In genomic region chrIV:9343102-9343599, ce11 we compare ENCODE assay signal across 5 worm cellular contexts.
TF ChIP-seq lines count a peak whose summit lies in the region.

Gene pigc-1, minus strand, starts transcription at chrIV:9343152.

TF ChIP-seq in whole organism, L2 larva, 48 proteins besides CTCF, POLR2A, EP300 and RAD21:
- TF ChIP-seq C34F6.9 (tag; optimal IDR thresholded peaks at IDR 0.05; lab: Kevin White, UChicago), result peak; percentile 44
- TF ChIP-seq fos-1 (tag; optimal IDR thresholded peaks at IDR 0.05; lab: Kevin White, UChicago), result peak; percentile 20
- TF ChIP-seq lin-39 (tag; optimal IDR thresholded peaks at IDR 0.05; lab: Kevin White, UChicago), result no peak

TF ChIP-seq in whole organism, L3 larva, 47 proteins besides CTCF, POLR2A, EP300 and RAD21:
- TF ChIP-seq ceh-16 (tag; optimal IDR thresholded peaks at IDR 0.05; lab: Kevin White, UChicago) (no peak), pha-4 (tag; optimal IDR thresholded peaks at IDR 0.05; lab: Kevin White, UChicago) (peak; percentile 80)
TF ChIP-seq in whole organism, L3 larva: peak in this region for 1.

TF ChIP-seq in whole organism, L4 larva, 104 proteins besides CTCF, POLR2A, EP300 and RAD21:
- TF ChIP-seq ztf-11 (tag; optimal IDR thresholded peaks at IDR 0.05; lab: Kevin White, UChicago), result no peak
- no peak for TF ChIP-seq mxl-2 (GFP tag; conservative IDR thresholded peaks at IDR 0.05; lab: Robert Waterston, UW)
- peak; percentile 38 for TF ChIP-seq lin-38 (GFP tag; IDR thresholded peaks at IDR 0.05; lab: Robert Waterston, UW)
- peak; percentile 31 for TF ChIP-seq nhr-77 (tag; optimal IDR thresholded peaks at IDR 0.05; lab: Kevin White, UChicago)
- peak; percentile 6 for TF ChIP-seq mep-1 (tag; optimal IDR thresholded peaks at IDR 0.05; lab: Kevin White, UChicago)
- TF ChIP-seq mes-2 (tag; optimal IDR thresholded peaks at IDR 0.05; lab: Kevin White, UChicago; ENCODE audit: poor library complexity, severe bottlenecking), result peak; percentile 10
- TF ChIP-seq Y48G9A.11 (GFP tag; IDR thresholded peaks at IDR 0.05; lab: Robert Waterston, UW), result peak; percentile 18; the same call in 1 of the 2 replicates
- TF ChIP-seq daf-16 (GFP tag; optimal IDR thresholded peaks at IDR 0.05; lab: Kevin White, UChicago), result no peak
- TF ChIP-seq daf-16 (tag; optimal IDR thresholded peaks at IDR 0.05; lab: Kevin White, UChicago), result peak; percentile 90

TF ChIP-seq in whole organism, late embryonic, 69 proteins besides CTCF, POLR2A, EP300 and RAD21:
- TF ChIP-seq unc-42 (tag; optimal IDR thresholded peaks at IDR 0.05; lab: Kevin White, UChicago), result peak; percentile 8
- no peak for TF ChIP-seq pha-4 (tag; optimal IDR thresholded peaks at IDR 0.05; lab: Kevin White, UChicago)
- no peak for TF ChIP-seq elt-4 (tag; optimal IDR thresholded peaks at IDR 0.05; lab: Kevin White, UChicago)
- TF ChIP-seq eyg-1 (tag; optimal IDR thresholded peaks at IDR 0.05; lab: Kevin White, UChicago), result no peak
- no peak for TF ChIP-seq ama-1 (optimal IDR thresholded peaks at IDR 0.05; lab: Kevin White, UChicago)
- no peak for TF ChIP-seq che-1 (tag; optimal IDR thresholded peaks at IDR 0.05; lab: Kevin White, UChicago)
- no peak for TF ChIP-seq ceh-22 (tag; optimal IDR thresholded peaks at IDR 0.05; lab: Kevin White, UChicago)

TF ChIP-seq in whole organism, young adult, 124 proteins besides CTCF, POLR2A, EP300 and RAD21:
- TF ChIP-seq somi-1 (GFP tag; optimal IDR thresholded peaks at IDR 0.05; lab: Kevin White, UChicago) (no peak), B0336.3 (GFP tag; IDR thresholded peaks at IDR 0.05; lab: Robert Waterston, UW) (0 out of 2 replicates have a peak, but pooled peaks have one; percentile 10), tbx-9 (tag; optimal IDR thresholded peaks at IDR 0.05; lab: Kevin White, UChicago; ENCODE audit: borderline replicate concordance) (no peak), ztf-18 (tag; optimal IDR thresholded peaks at IDR 0.05; lab: Kevin White, UChicago) (no peak), rec-8 (tag; optimal IDR thresholded peaks at IDR 0.05; lab: Kevin White, UChicago) (no peak), snpc-4 (GFP tag; optimal IDR thresholded peaks at IDR 0.05; lab: Kevin White, UChicago) (no peak), snpc-4 (tag; optimal IDR thresholded peaks at IDR 0.05; lab: Kevin White, UChicago) (peak in 1 of 4 experiments; percentile 30), pbrm-1 (GFP tag; IDR thresholded peaks at IDR 0.05; lab: Robert Waterston, UW) (no peak), Y67H2A.10 (GFP tag; conservative IDR thresholded peaks at IDR 0.05; lab: Robert Waterston, UW) (no peak), C06A6.2 (GFP tag; conservative IDR thresholded peaks at IDR 0.05; lab: Robert Waterston, UW) (no peak), die-1 (tag; optimal IDR thresholded peaks at IDR 0.05; lab: Kevin White, UChicago) (no peak), madf-6 (GFP tag; IDR thresholded peaks at IDR 0.05; lab: Robert Waterston, UW) (peak; percentile 24; the same call in 1 of the 2 replicates), sea-2 (GFP tag; IDR thresholded peaks at IDR 0.05; lab: Robert Waterston, UW) (no peak), rpc-1 (optimal IDR thresholded peaks at IDR 0.05; lab: Kevin White, UChicago) (no peak), rpc-1 (tag; optimal IDR thresholded peaks at IDR 0.05; lab: Kevin White, UChicago) (no peak), ceh-27 (GFP tag; optimal IDR thresholded peaks at IDR 0.05; lab: Kevin White, UChicago) (no peak), zim-3 (tag; optimal IDR thresholded peaks at IDR 0.05; lab: Kevin White, UChicago) (no peak), Y56A3A.18 (GFP tag; IDR thresholded peaks at IDR 0.05; lab: Robert Waterston, UW) (0 out of 2 replicates have a peak, but pooled peaks have one; percentile 27), ztf-25 (GFP tag; IDR thresholded peaks at IDR 0.05; lab: Robert Waterston, UW) (no peak), Y79H2A.3 (GFP tag; conservative IDR thresholded peaks at IDR 0.05; lab: Robert Waterston, UW) (no peak)
